Worm (Caenorhabditis elegans) whole organism, L2 larva: ENCODE measurements around the gene M28.9.
A peak's percentile ranks its signal among the peaks of the same experiment; 100 is the strongest.

Experiments
- R02D3.7 ChIP-seq: fragments of 150-350 bp; optimal IDR thresholded peaks from 2 replicates; lab custom pipeline; 2014; ENCODE audit warnings: missing biosample characterization, missing genetic modification characterization
- aly-2 ChIP-seq: fragments of 150-350 bp; optimal IDR thresholded peaks from 2 replicates; lab custom pipeline; 2014; ENCODE audit warnings: missing biosample characterization, missing genetic modification characterization
- mab-5 ChIP-seq: fragments of 150-350 bp; optimal IDR thresholded peaks from 2 replicates; lab custom pipeline; 2014; ENCODE audit warnings: missing biosample characterization, missing genetic modification characterization
- mdl-1 ChIP-seq, 2 experiments: fragments of 150-350 bp in 1 of 2; sonication (generic microtip) in 1 of 2; optimal IDR thresholded peaks; 2 replicates each; lab custom pipeline; 2017; ENCODE audit warnings: missing biosample characterization in 2 of 2, missing genetic modification characterization in 2 of 2
- nhr-11 ChIP-seq: fragments of 150-350 bp; optimal IDR thresholded peaks from 2 replicates; lab custom pipeline; 2014; ENCODE audit warnings: missing biosample characterization, missing genetic modification characterization
- nhr-23 ChIP-seq: fragments of 150-350 bp; optimal IDR thresholded peaks from 2 replicates; lab custom pipeline; 2014; ENCODE audit warnings: missing biosample characterization, missing genetic modification reagents, missing genetic modification characterization
- nhr-237 ChIP-seq: fragments of 150-350 bp; optimal IDR thresholded peaks from 2 replicates; lab custom pipeline; 2014; ENCODE audit warnings: missing biosample characterization, missing genetic modification characterization
- nhr-25 ChIP-seq: fragments of 150-350 bp; sonication (generic microtip); optimal IDR thresholded peaks from 3 replicates; lab custom pipeline; 2014; ENCODE audit warnings: missing biosample characterization, missing genetic modification characterization
- nhr-77 ChIP-seq: fragments of 150-350 bp; optimal IDR thresholded peaks from 2 replicates; lab custom pipeline; 2014; ENCODE audit warnings: missing biosample characterization, missing genetic modification characterization
- sem-4 ChIP-seq: fragments of 150-350 bp; optimal IDR thresholded peaks from 2 replicates; lab custom pipeline; 2014; ENCODE audit warnings: missing biosample characterization, missing genetic modification reagents, missing genetic modification characterization
- snpc-4 ChIP-seq: fragments of 150-350 bp; optimal IDR thresholded peaks from 2 replicates; lab custom pipeline; 2014; ENCODE audit warnings: missing biosample characterization, missing genetic modification characterization
- unc-39 ChIP-seq: fragments of 150-350 bp; optimal IDR thresholded peaks from 2 replicates; lab custom pipeline; 2014; ENCODE audit warnings: missing biosample characterization, missing genetic modification characterization
- zag-1 ChIP-seq: fragments of 150-350 bp; optimal IDR thresholded peaks from 2 replicates; lab custom pipeline; 2014; ENCODE audit warnings: missing biosample characterization, missing genetic modification characterization

- TF ChIP-seq nhr-77 (tag; lab: Kevin White, UChicago) = no peak
- no peak for TF ChIP-seq unc-39 (tag; lab: Kevin White, UChicago)
- no peak for TF ChIP-seq mdl-1 (tag; optimal IDR thresholded peaks at IDR 0.05; lab: Kevin White, UChicago)
- TF ChIP-seq nhr-237 (tag; lab: Kevin White, UChicago) = no peak
- TF ChIP-seq nhr-11 (tag; lab: Kevin White, UChicago) = no peak
- TF ChIP-seq R02D3.7 (tag; lab: Kevin White, UChicago) = no peak
- no peak for TF ChIP-seq zag-1 (tag; lab: Kevin White, UChicago)
- no peak for TF ChIP-seq mab-5 (tag; lab: Kevin White, UChicago)
- no peak for TF ChIP-seq aly-2 (tag; lab: Kevin White, UChicago)
- TF ChIP-seq snpc-4 (tag; lab: Kevin White, UChicago) = peak; percentile 12
- TF ChIP-seq sem-4 = peak; percentile 62
- peak; percentile 75 for TF ChIP-seq nhr-25 (tag; lab: Kevin White, UChicago)
- TF ChIP-seq nhr-23 = no peak
These were observed 19.5 kb downstream of the M28.9 start, which contains the start of the genes snu-13 and rsp-7 for ce11 chrII:10658576-10659256.
